Worm (Caenorhabditis elegans) whole organism, mixed stage, embryonic: ENCODE measurements around the gene sams-5.

ENCODE experiments used
- ceh-83 ChIP-seq: fragments of 200-800 bp; sonication (Bioruptor generic); optimal IDR thresholded peaks from 2 replicates; lab custom pipeline; 2018; ENCODE audit warnings: mild to moderate bottlenecking, missing genetic modification characterization, missing compliant biosample characterization
- ham-2 ChIP-seq: fragments of 200-800 bp; sonication (Bioruptor generic); optimal IDR thresholded peaks from 2 replicates; lab custom pipeline; 2018; ENCODE audit warnings: mild to moderate bottlenecking, missing genetic modification characterization, missing compliant biosample characterization
- nhr-237 ChIP-seq: fragments of 150-350 bp; optimal IDR thresholded peaks from 2 replicates; lab custom pipeline; 2014; ENCODE audit warnings: missing biosample characterization, missing genetic modification characterization
- unc-62 ChIP-seq: fragments of 150-350 bp; optimal IDR thresholded peaks from 2 replicates; lab custom pipeline; 2014; ENCODE audit warnings: missing biosample characterization, missing genetic modification reagents, missing genetic modification characterization

DNA sequence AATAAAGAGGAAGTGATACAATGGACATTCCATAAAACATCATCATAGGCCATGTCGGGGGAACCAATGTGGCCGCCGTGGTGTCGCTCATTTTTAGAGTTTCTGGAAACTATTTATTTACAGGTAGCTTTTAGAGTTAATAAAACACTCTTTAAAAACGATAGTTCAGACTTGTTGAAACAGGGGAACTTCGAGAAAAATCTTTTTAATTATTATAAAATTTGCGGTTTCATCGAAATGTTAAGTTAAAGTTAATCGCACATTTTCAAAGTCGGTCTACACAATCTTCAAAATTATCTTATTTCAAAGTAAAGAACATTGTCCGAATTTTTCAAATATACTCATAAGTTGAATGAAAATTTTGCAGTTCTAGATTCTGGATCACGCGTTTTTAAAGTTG, 5.0 kb upstream of the sams-5 start, which contains the start of gene ops-1:
- TF ChIP-seq ceh-83 (GFP tag; lab: Kevin White, UChicago) (no peak), ham-2 (GFP tag; lab: Kevin White, UChicago) (no peak), nhr-237 (no peak), unc-62 (no peak)
